Worm (Caenorhabditis elegans): ENCODE measurements around the gene swt-3.

Gene swt-3

DNA sequence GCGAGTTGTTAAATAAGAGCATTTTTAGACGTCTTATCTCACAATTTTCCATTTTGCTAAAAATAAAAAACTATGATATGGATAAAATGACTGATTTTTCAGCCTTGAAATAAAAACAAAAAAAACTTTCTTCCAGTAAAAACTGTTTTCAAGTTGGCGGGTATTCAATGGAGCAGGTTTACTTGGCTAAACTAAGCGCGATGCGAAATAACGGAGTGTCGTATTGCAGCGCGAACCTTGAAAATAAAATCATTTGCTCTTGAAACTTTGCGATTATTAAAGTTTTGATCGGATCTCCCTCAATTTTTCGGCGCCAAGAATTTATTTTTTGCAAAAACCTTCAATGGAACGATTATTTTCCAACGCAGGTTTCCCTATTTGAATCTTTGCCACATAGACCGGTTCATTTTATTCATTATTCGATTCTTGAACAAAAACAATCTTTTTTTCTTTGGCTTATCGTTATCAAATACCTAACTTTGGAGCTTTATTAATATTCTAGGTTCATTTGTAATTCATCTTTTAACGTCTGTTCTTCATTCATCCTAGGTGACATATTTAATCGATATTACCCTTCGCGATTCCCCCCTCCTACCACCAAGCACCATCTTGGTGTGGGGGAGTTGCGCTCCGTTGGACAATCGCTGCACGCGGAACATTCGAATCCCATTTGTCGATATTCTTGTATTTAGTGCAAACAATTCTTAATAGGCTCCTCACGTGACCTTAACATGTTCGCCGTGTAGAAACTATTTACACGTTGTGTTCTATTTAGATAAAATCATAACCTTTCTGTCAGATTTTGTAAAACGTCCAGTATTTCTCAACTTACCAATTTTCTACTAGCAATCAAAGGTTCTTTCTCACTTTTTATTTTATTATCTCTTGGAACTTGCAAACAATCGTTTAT is 45.7 kb downstream of the swt-3 start, which contains the start of the genes orc-5 and cyb-1 (continued):
- peak; percentile 53 for TF ChIP-seq snpc-4 (tag; optimal IDR thresholded peaks at IDR 0.05)
- peak; percentile 44 for TF ChIP-seq lin-39 (tag; optimal IDR thresholded peaks at IDR 0.05)
- TF ChIP-seq dpl-1 (GFP tag; optimal IDR thresholded peaks at IDR 0.05) = peak; percentile 97 to 98 (median 97)
- peak; percentile 51 for TF ChIP-seq nhr-77 (tag; optimal IDR thresholded peaks at IDR 0.05)
- peak; percentile 44 for TF ChIP-seq nhr-11 (tag; optimal IDR thresholded peaks at IDR 0.05)
- no peak for TF ChIP-seq ces-1 (GFP tag; optimal IDR thresholded peaks at IDR 0.05)
- peak; percentile 54 for TF ChIP-seq aly-2 (tag; optimal IDR thresholded peaks at IDR 0.05)
- peak; percentile 86 for TF ChIP-seq C16A3.4 (tag; optimal IDR thresholded peaks at IDR 0.05)
- peak; percentile 10 for TF ChIP-seq sup-37 (GFP tag; optimal IDR thresholded peaks at IDR 0.05)
- peak; percentile 79 for TF ChIP-seq nhr-85 (tag)
- peak; percentile 97 to 99 for TF ChIP-seq lin-35 (GFP tag; optimal IDR thresholded peaks at IDR 0.05)
- TF ChIP-seq aha-1 (tag; optimal IDR thresholded peaks at IDR 0.05) = peak; percentile 10
- TF ChIP-seq hlh-17 (GFP tag; optimal IDR thresholded peaks at IDR 0.05; ENCODE audit: borderline replicate concordance) = no peak
- peak in 4 of 6 experiments; percentile 17 to 81 (median 44) for TF ChIP-seq elt-3 (tag; optimal IDR thresholded peaks at IDR 0.05)
- peak; percentile 85 to 93 for TF ChIP-seq lsy-2 (tag; optimal IDR thresholded peaks at IDR 0.05)
- peak; percentile 90 for TF ChIP-seq nhr-71 (tag; optimal IDR thresholded peaks at IDR 0.05)
- TF ChIP-seq egl-13 (tag; optimal IDR thresholded peaks at IDR 0.05) = peak; percentile 20
- peak; percentile 19 for TF ChIP-seq ceh-90 (tag; optimal IDR thresholded peaks at IDR 0.05)
- TF ChIP-seq sox-4 (tag; optimal IDR thresholded peaks at IDR 0.05) = peak; percentile 27
- peak; percentile 17 for TF ChIP-seq fkh-10 (GFP tag; optimal IDR thresholded peaks at IDR 0.05)
- peak; percentile 74 for TF ChIP-seq nhr-90 (tag; optimal IDR thresholded peaks at IDR 0.05; ENCODE audit: poor library complexity)
- no peak for TF ChIP-seq ceh-88 (GFP tag; IDR thresholded peaks at IDR 0.05)
- TF ChIP-seq hpl-2 (GFP tag; optimal IDR thresholded peaks at IDR 0.05) = no peak
- peak; percentile 95 for TF ChIP-seq lin-15B (tag; optimal IDR thresholded peaks at IDR 0.05)
- TF ChIP-seq unc-86 (tag; optimal IDR thresholded peaks at IDR 0.05) = peak; percentile 71
- peak; percentile 58 for TF ChIP-seq jun-1 (tag; optimal IDR thresholded peaks at IDR 0.05)
- TF ChIP-seq nhr-237 (tag; optimal IDR thresholded peaks at IDR 0.05) = no peak
- TF ChIP-seq nhr-12 (tag; optimal IDR thresholded peaks at IDR 0.05) = no peak
- TF ChIP-seq C04F5.9 (tag; optimal IDR thresholded peaks at IDR 0.05) = peak; percentile 33
- peak; percentile 86 for TF ChIP-seq xbp-1 (tag; optimal IDR thresholded peaks at IDR 0.05)
- peak; percentile 82 for TF ChIP-seq nhr-19 (GFP tag; conservative IDR thresholded peaks at IDR 0.05)
- no peak for TF ChIP-seq tlp-1 (tag; optimal IDR thresholded peaks at IDR 0.05)
